Worm (Caenorhabditis elegans) whole organism, L4/young adult: ENCODE results near the gene scl-13.

Experiments
- W03F9.2 ChIP-seq: fragments of 150-350 bp; optimal IDR thresholded peaks from 2 replicates; lab custom pipeline; 2014; ENCODE audit warnings: missing biosample characterization, missing genetic modification characterization
- dao-5 ChIP-seq: sonication (generic microtip); optimal IDR thresholded peaks from 2 replicates; lab custom pipeline; 2016; ENCODE audit warnings: missing genotype, missing genetic modification characterization, moderate library complexity, missing compliant biosample characterization
- him-1 ChIP-seq: sonication (generic microtip); optimal IDR thresholded peaks from 2 replicates; lab custom pipeline; 2016; ENCODE audit warnings: missing genotype, missing genetic modification reagents, missing genetic modification characterization, missing compliant biosample characterization

- TF ChIP-seq him-1: no peak
- TF ChIP-seq dao-5 (tag; lab: Kevin White, UChicago): no peak
- no peak for TF ChIP-seq W03F9.2
These were observed 50.6 kb downstream of the scl-13 start, which contains the start of gene oac-55 for ce11 chrV:3760839-3761238.
